Worm (Caenorhabditis elegans) whole organism, young adult: Measurements from ENCODE around the gene rrp-8.

Experiments
- C17E4.6 ChIP-seq: fragments of 200-800 bp; sonication (Bioruptor generic); IDR thresholded peaks from 2 replicates; pipeline ENCODE4 v1.3.6; 2022; ENCODE audit warnings: missing genetic modification reagents, missing genetic modification characterization, missing compliant biosample characterization
- F55B11.4 ChIP-seq: sonication (generic microtip); optimal IDR thresholded peaks from 2 replicates; lab custom pipeline; 2016; ENCODE audit warnings: missing compliant biosample characterization, missing genetic modification characterization, borderline replicate concordance; ENCODE audit not compliant: insufficient read depth
- Y56A3A.18 ChIP-seq: fragments of 200-800 bp; sonication (Bioruptor generic); IDR thresholded peaks from 2 replicates; pipeline ENCODE4 v1.3.6; 2022; ENCODE audit warnings: missing genetic modification reagents, missing genetic modification characterization, missing compliant biosample characterization
- ama-1 ChIP-seq, 3 experiments: fragments of 150-350 bp in 1 of 3; sonication (generic microtip) in 2 of 3; optimal IDR thresholded peaks; 2 replicates each; lab custom pipeline; 2014 to 2018; ENCODE audit warnings: missing biosample characterization in 2 of 3, missing genetic modification characterization in 2 of 3, missing genetic modification reagents in 2 of 3
- dpl-1 ChIP-seq: fragments of 150-350 bp; optimal IDR thresholded peaks from 2 replicates; lab custom pipeline; 2014; ENCODE audit warnings: missing biosample characterization, missing genetic modification reagents, missing genetic modification characterization
- hmg-20 ChIP-seq: fragments of 200-800 bp; sonication (Bioruptor generic); IDR thresholded peaks from 2 replicates; pipeline ENCODE4 v1.3.6; 2022; ENCODE audit warnings: missing genetic modification reagents, missing genetic modification characterization, missing compliant biosample characterization
- hsf-1 ChIP-seq: fragments of 200-800 bp; sonication (Bioruptor generic); IDR thresholded peaks from 2 replicates; pipeline ENCODE4 v1.3.6; 2022; ENCODE audit warnings: missing genetic modification reagents, missing genetic modification characterization, missing compliant biosample characterization
- lag-1 ChIP-seq: fragments of 200-800 bp; sonication (Bioruptor generic); IDR thresholded peaks from 2 replicates; pipeline ENCODE4 v1.3.6; 2022; ENCODE audit warnings: missing genetic modification reagents, missing genetic modification characterization, missing compliant biosample characterization
- let-607 ChIP-seq, 2 experiments: fragments of 200-800 bp in 1 of 2; sonication (Bioruptor generic) in 1 of 2; sonication (generic microtip) in 1 of 2; optimal IDR thresholded peaks; 2 replicates each; lab custom pipeline; 2016 to 2018; ENCODE audit warnings: mild to moderate bottlenecking in 2 of 2, missing compliant biosample characterization in 2 of 2, missing genetic modification characterization in 2 of 2, moderate library complexity in 2 of 2, missing genotype in 1 of 2
- nfya-2 ChIP-seq: fragments of 200-800 bp; sonication (Bioruptor generic); IDR thresholded peaks from 2 replicates; pipeline ENCODE4 v1.3.6; 2022; ENCODE audit warnings: missing genetic modification reagents, missing genetic modification characterization, missing compliant biosample characterization
- snpc-4 ChIP-seq, 5 experiments: fragments of 150-350 bp in 1 of 5; sonication (generic microtip) in 4 of 5; optimal IDR thresholded peaks; 2 replicates each; lab custom pipeline; 2014 to 2018; ENCODE audit warnings: missing genetic modification characterization in 5 of 5, missing biosample characterization in 3 of 5, antibody characterized with exemption in 2 of 5, mild to moderate bottlenecking in 2 of 5, missing compliant biosample characterization in 2 of 5, missing genotype in 2 of 5, moderate library complexity in 2 of 5, missing genetic modification reagents in 1 of 5

DNA sequence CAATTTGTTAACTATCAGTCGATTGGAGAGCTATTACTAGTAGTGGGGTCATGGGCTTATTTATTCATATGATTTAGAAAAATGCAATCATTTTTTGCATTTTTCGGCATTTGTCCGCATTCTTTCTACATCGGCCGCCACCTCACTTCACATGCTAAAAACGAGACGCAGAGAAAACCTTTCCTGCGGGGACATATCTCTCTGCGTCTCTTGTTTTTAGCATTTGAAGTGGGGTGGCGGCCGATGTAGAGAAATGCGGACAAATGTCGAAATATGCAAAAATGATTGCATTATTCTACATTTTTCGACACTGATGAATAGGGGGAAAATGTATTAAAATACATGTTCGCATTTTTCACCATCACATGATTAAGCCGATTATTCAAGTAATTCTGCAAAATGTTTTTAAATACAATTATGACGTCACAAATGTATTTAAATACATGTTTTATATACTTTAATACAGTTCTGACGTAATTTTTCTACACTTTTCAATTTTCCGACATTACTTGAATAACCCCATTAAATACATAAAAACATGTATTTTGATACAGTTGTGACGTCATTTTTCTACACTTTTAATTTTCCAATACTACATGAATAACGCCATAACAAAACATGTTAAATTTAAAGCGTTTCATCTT, 24.1 kb upstream of the rrp-8 start:
- TF ChIP-seq nfya-2 (GFP tag; lab: Robert Waterston, UW) (no peak), dpl-1 (GFP tag; lab: Kevin White, UChicago) (no peak), F55B11.4 (no peak), Y56A3A.18 (GFP tag; lab: Robert Waterston, UW) (no peak), let-607 (tag; optimal IDR thresholded peaks at IDR 0.05; lab: Kevin White, UChicago) (no peak), snpc-4 (GFP tag; optimal IDR thresholded peaks at IDR 0.05; lab: Kevin White, UChicago) (no peak), snpc-4 (tag; optimal IDR thresholded peaks at IDR 0.05; lab: Kevin White, UChicago) (no peak), C17E4.6 (no peak), ama-1 (optimal IDR thresholded peaks at IDR 0.05; lab: Kevin White, UChicago) (no peak), ama-1 (GFP tag; optimal IDR thresholded peaks at IDR 0.05; lab: Kevin White, UChicago) (no peak), lag-1 (no peak), hmg-20 (GFP tag; lab: Robert Waterston, UW) (no peak), hsf-1 (GFP tag; lab: Robert Waterston, UW) (no peak)
